Worm (Caenorhabditis elegans) whole organism, L2 larva: ENCODE results near the gene F58B6.1.

Experiments used
- F13H6.1 ChIP-seq: sonication (generic microtip); optimal IDR thresholded peaks from 2 replicates; lab custom pipeline; 2016; ENCODE audit warnings: missing genetic modification characterization, missing compliant biosample characterization
- Y55F3AM.14 ChIP-seq: fragments of 200-800 bp; sonication (Bioruptor generic); optimal IDR thresholded peaks from 2 replicates; lab custom pipeline; 2018; ENCODE audit warnings: mild to moderate bottlenecking, missing genetic modification characterization, missing compliant biosample characterization
- ZK546.5 ChIP-seq: sonication (generic microtip); optimal IDR thresholded peaks from 2 replicates; lab custom pipeline; 2017; ENCODE audit warnings: missing biosample characterization, missing genetic modification characterization
- blmp-1 ChIP-seq: sonication (generic microtip); optimal IDR thresholded peaks from 2 replicates; lab custom pipeline; 2017; ENCODE audit warnings: missing genetic modification characterization, mild to moderate bottlenecking, missing compliant biosample characterization, antibody characterized with exemption, moderate library complexity; ENCODE audit not compliant: insufficient read depth
- elt-3 ChIP-seq: sonication (generic microtip); optimal IDR thresholded peaks from 2 replicates; lab custom pipeline; 2017; ENCODE audit warnings: missing biosample characterization, missing genetic modification characterization
- fos-1 ChIP-seq: fragments of 150-350 bp; optimal IDR thresholded peaks from 2 replicates; lab custom pipeline; 2014; ENCODE audit warnings: missing biosample characterization, missing genetic modification characterization
- lin-39 ChIP-seq: fragments of 150-350 bp; optimal IDR thresholded peaks from 2 replicates; lab custom pipeline; 2014; ENCODE audit warnings: missing biosample characterization, missing genetic modification reagents, missing genetic modification characterization
- nhr-237 ChIP-seq: fragments of 150-350 bp; optimal IDR thresholded peaks from 2 replicates; lab custom pipeline; 2014; ENCODE audit warnings: missing biosample characterization, missing genetic modification characterization
- skn-1 ChIP-seq: sonication (generic microtip); optimal IDR thresholded peaks from 2 replicates; lab custom pipeline; 2017; ENCODE audit warnings: missing biosample characterization, missing genetic modification characterization
- unc-39 ChIP-seq: fragments of 150-350 bp; optimal IDR thresholded peaks from 2 replicates; lab custom pipeline; 2014; ENCODE audit warnings: missing biosample characterization, missing genetic modification characterization
- unc-62 ChIP-seq: fragments of 150-350 bp; optimal IDR thresholded peaks from 2 replicates; lab custom pipeline; 2014; ENCODE audit warnings: missing biosample characterization, missing genetic modification reagents, missing genetic modification characterization

- no peak for TF ChIP-seq skn-1 (tag; lab: Kevin White, UChicago)
- no peak for TF ChIP-seq nhr-237 (tag; lab: Kevin White, UChicago)
- TF ChIP-seq elt-3: no peak
- TF ChIP-seq unc-39 (tag; lab: Kevin White, UChicago): no peak
- no peak for TF ChIP-seq ZK546.5 (tag; lab: Kevin White, UChicago)
- TF ChIP-seq blmp-1 (tag; lab: Kevin White, UChicago): no peak
- no peak for TF ChIP-seq fos-1 (tag; lab: Kevin White, UChicago)
- no peak for TF ChIP-seq Y55F3AM.14 (GFP tag; lab: Kevin White, UChicago)
- TF ChIP-seq F13H6.1 (tag; lab: Kevin White, UChicago): no peak
- TF ChIP-seq lin-39: no peak
- TF ChIP-seq unc-62: no peak
Observed at ce11 chrIII:1094391-1094790, 21.3 kb downstream of the F58B6.1 start.
